Fruit fly (Drosophila melanogaster) whole organism, embryonic: Measurements from ENCODE around the gene IntS4.

Source experiments
- CG11560 ChIP-seq: fragments of 200-800 bp; sonication (Bioruptor generic); IDR thresholded peaks from 3 replicates; pipeline ENCODE4 v1.3.6; 2022; ENCODE audit warnings: missing biosample characterization, missing genetic modification characterization
- CG11723 ChIP-seq: fragments of 200-800 bp; sonication (Bioruptor generic); optimal IDR thresholded peaks from 2 replicates; lab custom pipeline; 2017; ENCODE audit warnings: missing biosample characterization, mild to moderate bottlenecking, missing genetic modification characterization
- CG1529 ChIP-seq: fragments of 200-800 bp; sonication (Bioruptor generic); optimal IDR thresholded peaks from 3 replicates; lab custom pipeline; 2018; ENCODE audit warnings: missing biosample characterization, missing genetic modification characterization
- CG17361 ChIP-seq: fragments of 200-800 bp; sonication (Bioruptor generic); IDR thresholded peaks from 3 replicates; pipeline ENCODE4 v1.3.6; 2022; ENCODE audit warnings: missing biosample characterization, missing genetic modification characterization
- CG34224 ChIP-seq: fragments of 200-800 bp; sonication (Bioruptor generic); IDR thresholded peaks from 3 replicates; pipeline ENCODE4 v1.3.6; 2022; ENCODE audit warnings: missing biosample characterization, missing genetic modification characterization; ENCODE audit not compliant: partially characterized antibody
- CG7786 ChIP-seq: fragments of 200-800 bp; sonication (Bioruptor generic); optimal IDR thresholded peaks from 2 replicates; lab custom pipeline; 2016; ENCODE audit warnings: missing biosample characterization, missing genetic modification characterization
- H15 ChIP-seq: fragments of 200-800 bp; sonication (Bioruptor generic); IDR thresholded peaks from 3 replicates; pipeline ENCODE4 v1.3.6; 2022; ENCODE audit warnings: missing biosample characterization, missing genetic modification characterization
- Scr ChIP-seq: fragments of 200-800 bp; sonication (Bioruptor generic); IDR thresholded peaks from 2 replicates; pipeline ENCODE4 v1.3.6; 2022; ENCODE audit warnings: missing biosample characterization, missing genetic modification characterization; ENCODE audit not compliant: partially characterized antibody
- bowl ChIP-seq: fragments of 200-800 bp; sonication (Bioruptor generic); IDR thresholded peaks from 2 replicates; pipeline ENCODE4 v1.3.6; 2022; ENCODE audit warnings: missing biosample characterization, missing genetic modification characterization
- caup ChIP-seq: fragments of 200-800 bp; sonication (Bioruptor generic); optimal IDR thresholded peaks from 3 replicates; lab custom pipeline; 2017; ENCODE audit warnings: missing biosample characterization, mild to moderate bottlenecking, missing genetic modification characterization, moderate library complexity; ENCODE audit not compliant: severe bottlenecking
- pan ChIP-seq, 4 experiments: fragments of >200 bp in 3 of 4; fragments of 200-800 bp in 1 of 4; sonication (Bioruptor generic) in 1 of 4; optimal IDR thresholded peaks in 3 of 4; IDR thresholded peaks in 1 of 4; 2 replicates each; pipeline versions ENCODE4 v1.3.6 to Lab custom; 2017 to 2022; ENCODE audit warnings: missing biosample characterization in 2 of 4, missing genetic modification characterization in 2 of 4, mixed read lengths in 1 of 4
- sisA ChIP-seq: fragments of 200-800 bp; sonication (Bioruptor generic); IDR thresholded peaks from 2 replicates; pipeline ENCODE4 v1.3.6; 2022; ENCODE audit warnings: missing biosample characterization, missing genetic modification characterization

DNA sequence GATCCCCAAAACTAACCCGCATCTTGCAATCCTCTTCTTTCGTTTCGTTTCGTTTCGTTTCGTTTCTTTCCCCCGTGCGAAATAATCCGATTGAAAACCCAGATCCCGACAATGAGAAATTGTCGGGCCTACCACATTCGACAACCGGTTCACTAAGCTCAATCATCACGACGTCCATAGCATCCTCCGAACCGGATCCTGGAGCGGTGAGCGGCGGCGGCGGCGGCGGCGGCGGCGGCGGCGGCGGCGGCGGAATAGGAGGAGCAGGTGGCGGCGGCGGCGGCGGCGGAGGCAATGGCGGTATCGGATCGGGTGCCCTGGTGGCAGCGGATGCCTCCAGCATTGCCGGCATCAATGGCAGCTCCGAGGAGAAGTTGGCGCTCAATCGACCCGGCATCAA lies 46.3 kb downstream of the IntS4 start:
- TF ChIP-seq pan (optimal IDR thresholded peaks at IDR 0.05; lab: Kevin White, UChicago) (no peak), pan (GFP tag; optimal IDR thresholded peaks at IDR 0.05 in 1 of 2, IDR thresholded peaks at IDR 0.05 in 1 of 2) (no peak), sisA (GFP tag; lab: Robert Waterston, UW) (no peak), CG34224 (GFP tag; lab: Robert Waterston, UW) (no peak), caup (GFP tag; lab: Kevin White, UChicago) (no peak), CG17361 (no peak), CG11560 (tag; lab: Robert Waterston, UW) (no peak), CG11723 (GFP tag; lab: Kevin White, UChicago) (no peak), CG1529 (GFP tag; lab: Kevin White, UChicago) (no peak), bowl (GFP tag; lab: Robert Waterston, UW) (no peak), Scr (GFP tag; lab: Robert Waterston, UW) (no peak), CG7786 (no peak), H15 (GFP tag; lab: Robert Waterston, UW) (no peak)
